Worm (Caenorhabditis elegans): ENCODE data around the gene Y57G11C.40.

Gene Y57G11C.40

DNA sequence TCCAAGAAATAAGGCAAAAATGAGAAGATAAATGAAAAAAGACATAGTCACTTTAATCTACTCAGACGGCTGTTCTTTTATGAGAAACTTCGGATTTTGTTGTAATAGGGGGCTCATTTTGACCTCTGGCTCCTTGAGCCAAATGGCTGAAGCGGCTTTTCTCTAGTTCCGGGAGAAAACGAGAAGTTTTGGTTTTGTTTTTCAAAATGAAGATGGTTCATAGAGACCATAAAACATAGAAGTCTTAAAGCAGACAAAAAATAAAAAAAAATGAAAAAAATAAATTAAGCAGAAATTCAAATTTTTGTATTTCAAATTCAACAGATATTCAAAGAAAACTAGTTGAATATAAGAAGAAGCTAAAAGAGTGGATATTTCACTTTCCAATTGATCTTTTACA lies 2.2 kb upstream of the Y57G11C.40 start, which contains the start of gene Y57G11C.41:
Gene Y57G11C.41, minus strand, starts transcription at position 101 of the 400 bp plus-strand sequence.
- no peak for TF ChIP-seq sma-9 (GFP tag; optimal IDR thresholded peaks at IDR 0.05)
- TF ChIP-seq sma-9 (tag; optimal IDR thresholded peaks at IDR 0.05): no peak
- no peak for TF ChIP-seq nhr-23 (tag; optimal IDR thresholded peaks at IDR 0.05)
- no peak for TF ChIP-seq ama-1 (optimal IDR thresholded peaks at IDR 0.05)
- no peak for TF ChIP-seq R02D3.7 (tag; optimal IDR thresholded peaks at IDR 0.05)

DNA sequence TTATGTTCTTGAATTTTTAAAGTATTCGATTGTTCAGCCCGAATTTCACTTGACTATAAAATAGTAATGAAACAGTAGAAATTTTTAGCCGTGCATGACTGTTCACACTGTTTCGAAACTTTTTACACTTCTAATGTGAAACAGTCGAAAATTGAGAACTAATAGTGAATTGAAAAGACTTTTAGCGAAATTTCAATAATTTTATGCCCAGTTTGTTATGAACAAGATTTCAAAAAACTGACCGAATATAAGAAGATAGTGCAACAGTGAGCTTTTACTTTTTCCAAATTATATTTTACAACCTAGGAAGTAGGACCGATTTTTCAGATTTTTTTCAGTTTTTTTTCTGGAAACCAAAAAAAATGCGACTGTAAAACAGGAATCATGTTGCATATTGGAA lies 897 bp upstream of the Y57G11C.40 start:
- no peak for TF ChIP-seq nhr-6 (tag; optimal IDR thresholded peaks at IDR 0.05)
- TF ChIP-seq crh-2 (tag; optimal IDR thresholded peaks at IDR 0.05): no peak
- no peak for TF ChIP-seq lsy-2 (tag; optimal IDR thresholded peaks at IDR 0.05)
- TF ChIP-seq dmd-4 (tag; optimal IDR thresholded peaks at IDR 0.05): no peak
- TF ChIP-seq nhr-11 (tag; optimal IDR thresholded peaks at IDR 0.05): no peak
- TF ChIP-seq nhr-25 (tag; optimal IDR thresholded peaks at IDR 0.05): no peak
- TF ChIP-seq fos-1 (tag; optimal IDR thresholded peaks at IDR 0.05): no peak
- TF ChIP-seq lin-39 (tag; optimal IDR thresholded peaks at IDR 0.05): no peak
- no peak for TF ChIP-seq egl-27 (tag; optimal IDR thresholded peaks at IDR 0.05)
- no peak for TF ChIP-seq ztf-1 (GFP tag; conservative IDR thresholded peaks at IDR 0.05)
- TF ChIP-seq elt-3 (tag; optimal IDR thresholded peaks at IDR 0.05): no peak
- no peak for TF ChIP-seq sem-4 (tag; optimal IDR thresholded peaks at IDR 0.05)

ce11 chrIV:14699840-14700239 lies 4.2 kb downstream of the Y57G11C.40 start, which contains the start of gene haf-8:
Gene haf-8 (minus strand): TSS chrIV:14699940.
- TF ChIP-seq R02D3.7 (tag; optimal IDR thresholded peaks at IDR 0.05) (no peak), gmeb-1 (tag; optimal IDR thresholded peaks at IDR 0.05) (no peak), sma-9 (GFP tag; optimal IDR thresholded peaks at IDR 0.05) (no peak), sma-9 (tag; optimal IDR thresholded peaks at IDR 0.05) (no peak), lsy-2 (tag; optimal IDR thresholded peaks at IDR 0.05) (no peak), elt-3 (tag; optimal IDR thresholded peaks at IDR 0.05) (no peak), ZK546.5 (tag; optimal IDR thresholded peaks at IDR 0.05) (no peak), Y55F3AM.14 (GFP tag; optimal IDR thresholded peaks at IDR 0.05) (no peak), ztf-4 (tag; optimal IDR thresholded peaks at IDR 0.05) (no peak), fos-1 (tag; optimal IDR thresholded peaks at IDR 0.05) (no peak)

ce11 chrIV:14687716-14688115 lies 16.3 kb downstream of the Y57G11C.40 start:
- no peak for TF ChIP-seq nhr-21 (tag; optimal IDR thresholded peaks at IDR 0.05)
- no peak for TF ChIP-seq R02D3.7 (tag; optimal IDR thresholded peaks at IDR 0.05)
- TF ChIP-seq ceh-16 (tag; optimal IDR thresholded peaks at IDR 0.05): no peak
- TF ChIP-seq unc-62 (GFP tag; optimal IDR thresholded peaks at IDR 0.05): no peak
- TF ChIP-seq egl-27 (tag; optimal IDR thresholded peaks at IDR 0.05): no peak
- TF ChIP-seq skn-1 (tag; optimal IDR thresholded peaks at IDR 0.05): no peak

DNA sequence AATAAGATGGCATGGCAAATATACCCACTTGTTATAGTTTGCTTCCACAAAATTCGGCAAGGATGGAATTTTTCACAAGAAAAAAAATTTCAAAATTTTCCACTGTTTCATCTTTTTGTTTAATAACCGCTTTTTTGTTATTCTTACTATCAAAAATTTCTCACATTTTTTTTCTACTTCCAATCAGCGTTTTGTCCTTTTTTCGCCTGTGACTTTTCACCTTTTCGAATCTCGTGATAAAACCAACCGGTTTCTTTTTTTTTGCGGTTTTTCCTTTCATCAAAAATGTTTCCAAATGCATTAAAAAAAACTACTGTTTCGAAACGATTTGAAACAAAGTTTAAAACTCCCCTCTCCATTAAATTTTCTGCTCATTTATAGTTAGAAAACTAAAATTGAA lies 25.0 kb downstream of the Y57G11C.40 start:
- TF ChIP-seq R02D3.7 (tag; optimal IDR thresholded peaks at IDR 0.05) (no peak), fos-1 (tag; optimal IDR thresholded peaks at IDR 0.05) (no peak), unc-62 (GFP tag; optimal IDR thresholded peaks at IDR 0.05) (no peak), elt-3 (tag; optimal IDR thresholded peaks at IDR 0.05) (no peak), aly-2 (tag; optimal IDR thresholded peaks at IDR 0.05) (no peak), nhr-11 (tag; optimal IDR thresholded peaks at IDR 0.05) (no peak), skn-1 (tag; optimal IDR thresholded peaks at IDR 0.05) (no peak), alr-1 (tag; optimal IDR thresholded peaks at IDR 0.05) (no peak), snpc-4 (tag; optimal IDR thresholded peaks at IDR 0.05) (no peak), nhr-12 (tag; optimal IDR thresholded peaks at IDR 0.05) (no peak), lin-11 (tag; optimal IDR thresholded peaks at IDR 0.05) (no peak), peb-1 (tag; optimal IDR thresholded peaks at IDR 0.05) (no peak), ceh-82 (tag; optimal IDR thresholded peaks at IDR 0.05) (no peak), nhr-23 (tag; optimal IDR thresholded peaks at IDR 0.05) (no peak), blmp-1 (tag; optimal IDR thresholded peaks at IDR 0.05; ENCODE audit: insufficient read depth) (no peak), ZK546.5 (tag; optimal IDR thresholded peaks at IDR 0.05) (no peak)

DNA sequence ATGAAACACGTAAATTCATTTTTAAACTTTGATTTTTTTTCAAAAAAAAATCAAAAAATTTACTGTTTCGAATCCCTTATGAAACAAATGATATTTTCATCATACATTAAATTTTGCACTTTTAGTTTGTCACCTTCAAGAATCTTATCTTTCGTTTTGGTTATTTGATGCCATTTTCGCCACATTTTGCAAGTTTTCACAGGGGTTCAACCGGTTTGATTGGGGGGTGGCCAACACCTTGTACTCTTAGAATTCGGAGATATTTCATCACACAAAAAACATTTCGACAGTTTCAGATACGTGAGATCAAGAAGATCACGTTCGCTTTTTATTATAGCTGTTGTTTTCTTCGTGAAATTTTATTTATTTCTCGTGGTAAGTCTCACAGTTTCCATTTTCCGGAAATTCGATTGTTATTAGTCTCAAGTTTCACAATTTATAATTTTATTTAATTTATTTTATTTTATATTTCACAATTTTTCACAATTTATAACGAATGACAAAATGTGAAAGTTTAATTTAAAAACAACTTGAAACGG lies 26.9 kb downstream of the Y57G11C.40 start, which contains the start of gene Y57G11C.31:
Gene Y57G11C.31, plus strand, starts transcription at position 276 of the 539 bp plus-strand sequence.
- peak; percentile 48 for TF ChIP-seq nhr-21 (tag; optimal IDR thresholded peaks at IDR 0.05)
- TF ChIP-seq blmp-1 (tag; optimal IDR thresholded peaks at IDR 0.05; ENCODE audit: insufficient read depth): peak; percentile 67
- TF ChIP-seq nhr-129 (tag; optimal IDR thresholded peaks at IDR 0.05): peak; percentile 1
- TF ChIP-seq nhr-25 (tag; optimal IDR thresholded peaks at IDR 0.05): peak; percentile 45
- no peak for TF ChIP-seq dmd-4 (tag; optimal IDR thresholded peaks at IDR 0.05)
- TF ChIP-seq alr-1 (tag; optimal IDR thresholded peaks at IDR 0.05): no peak

Data from whole organism, L2 larva.